Worm (Caenorhabditis elegans) whole organism, L1 larva: ENCODE measurements around the gene spig-6.

Experiments used
- ama-1 ChIP-seq: fragments of 150-350 bp; optimal IDR thresholded peaks from 2 replicates; lab custom pipeline; 2014
- egl-27 ChIP-seq, 2 experiments: fragments of 150-350 bp in 1 of 2; sonication (generic microtip); optimal IDR thresholded peaks; 3 replicates each; lab custom pipeline; 2017 to 2018; ENCODE audit warnings: missing biosample characterization in 2 of 2, missing genetic modification characterization in 2 of 2, missing genetic modification reagents in 2 of 2
- fkh-4 ChIP-seq: sonication (generic microtip); optimal IDR thresholded peaks from 2 replicates; lab custom pipeline; 2016; ENCODE audit warnings: missing compliant biosample characterization, missing genetic modification characterization, borderline replicate concordance
- lin-14 ChIP-seq: fragments of 200-800 bp; sonication (Bioruptor generic); optimal IDR thresholded peaks from 2 replicates; lab custom pipeline; 2018; ENCODE audit warnings: mild to moderate bottlenecking, missing genetic modification characterization, moderate library complexity, missing compliant biosample characterization
- nhr-11 ChIP-seq: fragments of 150-350 bp; optimal IDR thresholded peaks from 2 replicates; lab custom pipeline; 2014; ENCODE audit warnings: missing biosample characterization, missing genetic modification characterization
- skn-1 ChIP-seq: fragments of 150-350 bp; optimal IDR thresholded peaks from 2 replicates; lab custom pipeline; 2014; ENCODE audit warnings: missing biosample characterization, missing genetic modification characterization
- snpc-4 ChIP-seq: fragments of 150-350 bp; optimal IDR thresholded peaks from 2 replicates; lab custom pipeline; 2014; ENCODE audit warnings: missing biosample characterization, missing genetic modification characterization
- unc-130 ChIP-seq: fragments of 150-350 bp; optimal IDR thresholded peaks from 2 replicates; lab custom pipeline; 2017; ENCODE audit warnings: missing biosample characterization, missing genetic modification characterization, inconsistent platforms
- zag-1 ChIP-seq: fragments of 150-350 bp; optimal IDR thresholded peaks from 2 replicates; lab custom pipeline; 2014; ENCODE audit warnings: missing biosample characterization, missing genetic modification characterization

DNA sequence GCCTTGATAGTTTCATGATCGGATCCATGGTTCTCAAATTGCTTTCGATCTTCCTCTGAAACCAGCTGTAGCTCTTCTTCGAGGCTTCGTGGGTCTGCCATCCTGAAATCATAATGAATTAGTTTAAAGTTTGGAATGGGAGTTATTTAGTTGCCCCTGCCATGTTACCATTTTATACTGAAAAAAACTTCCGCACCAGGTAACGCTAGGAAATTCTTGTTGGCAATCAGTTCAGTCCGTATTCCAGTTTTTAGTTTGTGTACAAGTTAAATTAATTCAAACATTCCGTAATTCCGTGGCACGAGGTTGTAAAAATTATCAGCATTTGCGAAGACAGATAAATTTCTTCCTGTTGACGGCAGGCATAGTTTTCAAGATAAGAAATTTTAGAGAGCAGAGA, 6.1 kb downstream of the spig-6 start, which contains the start of gene Y32B12A.5:
- no peak for TF ChIP-seq ama-1 (lab: Kevin White, UChicago)
- TF ChIP-seq nhr-11 (tag; lab: Kevin White, UChicago): no peak
- TF ChIP-seq egl-27 (tag; optimal IDR thresholded peaks at IDR 0.05; lab: Kevin White, UChicago): no peak
- TF ChIP-seq zag-1 (tag; lab: Kevin White, UChicago): no peak
- TF ChIP-seq lin-14 (GFP tag; lab: Kevin White, UChicago): no peak
- no peak for TF ChIP-seq unc-130 (tag; lab: Kevin White, UChicago)
- TF ChIP-seq skn-1 (tag; lab: Kevin White, UChicago): no peak
- TF ChIP-seq snpc-4 (tag; lab: Kevin White, UChicago): no peak
- TF ChIP-seq fkh-4 (tag; lab: Kevin White, UChicago): no peak
